Worm (Caenorhabditis elegans) whole organism, early embryonic: ENCODE data around the gene C29E4.14.

Source experiments
- aly-1 ChIP-seq: sonication (generic microtip); optimal IDR thresholded peaks from 2 replicates; lab custom pipeline; 2016; ENCODE audit warnings: missing genetic modification characterization, missing compliant biosample characterization
- ama-1 ChIP-seq: fragments of 150-350 bp; optimal IDR thresholded peaks from 2 replicates; lab custom pipeline; 2014
- ceh-13 ChIP-seq: fragments of 200-800 bp; sonication (Bioruptor generic); optimal IDR thresholded peaks from 2 replicates; lab custom pipeline; 2018; ENCODE audit warnings: mild to moderate bottlenecking, missing genetic modification characterization, missing compliant biosample characterization
- ceh-36 ChIP-seq: sonication (generic microtip); optimal IDR thresholded peaks from 2 replicates; lab custom pipeline; 2016; ENCODE audit warnings: missing genetic modification characterization, inconsistent platforms, missing compliant biosample characterization
- flt-1 ChIP-seq: fragments of 200-800 bp; sonication (Bioruptor generic); IDR thresholded peaks from 2 replicates; pipeline ENCODE4 v1.3.6; 2022; ENCODE audit warnings: missing genetic modification characterization, missing compliant biosample characterization
- hmbx-1 ChIP-seq: sonication (generic microtip); optimal IDR thresholded peaks from 2 replicates; lab custom pipeline; 2016; ENCODE audit warnings: mild to moderate bottlenecking, missing genetic modification characterization, missing compliant biosample characterization
- hmg-4 ChIP-seq: fragments of 200-800 bp; sonication (Bioruptor generic); optimal IDR thresholded peaks from 2 replicates; lab custom pipeline; 2018; ENCODE audit warnings: mild to moderate bottlenecking, missing genetic modification characterization, missing compliant biosample characterization
- hnd-1 ChIP-seq: sonication (generic microtip); optimal IDR thresholded peaks from 2 replicates; lab custom pipeline; 2016; ENCODE audit warnings: missing genetic modification characterization, missing compliant biosample characterization
- pes-1 ChIP-seq: fragments of 200-800 bp; sonication (Bioruptor generic); IDR thresholded peaks from 2 replicates; pipeline ENCODE4 v1.3.6; 2022; ENCODE audit warnings: missing genetic modification reagents, missing genetic modification characterization, missing compliant biosample characterization
- sea-1 ChIP-seq: fragments of 200-800 bp; sonication (Bioruptor generic); conservative IDR thresholded peaks from 2 replicates; pipeline ENCODE4 v1.3.6; 2022; ENCODE audit warnings: missing genetic modification characterization, missing compliant biosample characterization
- tbx-11 ChIP-seq: fragments of 200-800 bp; sonication (Bioruptor generic); IDR thresholded peaks from 2 replicates; pipeline ENCODE4 v1.3.6; 2022; ENCODE audit warnings: missing genetic modification characterization, missing compliant biosample characterization
- tbx-37 ChIP-seq: fragments of 200-800 bp; sonication (Bioruptor generic); conservative IDR thresholded peaks from 2 replicates; pipeline ENCODE4 v1.3.6; 2022; ENCODE audit warnings: missing genetic modification reagents, missing genetic modification characterization, missing compliant biosample characterization
- tra-4 ChIP-seq: sonication (generic microtip); optimal IDR thresholded peaks from 2 replicates; lab custom pipeline; 2017; ENCODE audit warnings: missing genetic modification characterization, missing compliant biosample characterization

DNA sequence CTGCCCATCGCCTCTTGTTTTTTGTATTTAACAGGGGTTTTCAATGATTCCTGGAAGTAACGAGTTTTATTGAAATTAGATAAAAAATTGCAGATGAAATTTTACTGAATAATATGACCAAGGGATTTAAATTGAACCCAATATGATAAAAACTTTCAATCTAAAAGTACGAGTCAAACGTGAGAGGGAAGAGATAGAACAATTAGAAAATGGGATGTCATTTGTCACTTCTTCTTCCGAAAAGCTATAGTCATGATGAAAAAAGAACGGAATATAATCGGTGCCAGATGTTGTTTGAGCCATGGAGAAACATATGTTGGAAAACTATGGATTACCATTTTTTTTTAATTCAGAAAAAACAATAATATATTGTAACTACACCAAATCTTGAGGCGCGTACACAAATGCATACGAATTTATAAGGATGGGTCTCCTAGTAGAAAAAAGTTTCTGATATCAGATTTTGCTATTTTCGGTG is 41.0 kb upstream of the C29E4.14 start, which contains the start of gene sup-18:
- TF ChIP-seq ceh-13 (GFP tag; lab: Kevin White, UChicago) (no peak), hmbx-1 (tag; lab: Kevin White, UChicago) (no peak), tbx-37 (GFP tag; lab: Robert Waterston, UW) (no peak), ama-1 (lab: Kevin White, UChicago) (no peak), sea-1 (GFP tag; lab: Robert Waterston, UW) (no peak), aly-1 (tag; lab: Kevin White, UChicago) (no peak), tbx-11 (GFP tag; lab: Robert Waterston, UW) (no peak), hnd-1 (tag; lab: Kevin White, UChicago) (no peak), ceh-36 (tag; lab: Kevin White, UChicago) (no peak), flt-1 (no peak), hmg-4 (no peak), pes-1 (GFP tag; lab: Robert Waterston, UW) (no peak), tra-4 (tag; lab: Kevin White, UChicago) (no peak)
